Fruit fly (Drosophila melanogaster) whole organism, embryonic: ENCODE measurements around the gene glob2.

ENCODE experiments used
- Atf3 ChIP-seq: fragments of 200-800 bp; sonication (Bioruptor generic); optimal IDR thresholded peaks from 3 replicates; lab custom pipeline; 2016; ENCODE audit warnings: missing biosample characterization, missing genetic modification characterization
- Bteb2 ChIP-seq: fragments of 200-800 bp; sonication (Bioruptor generic); optimal IDR thresholded peaks from 2 replicates; lab custom pipeline; 2016; ENCODE audit warnings: missing biosample characterization, missing genetic modification characterization
- CG15269 ChIP-seq: fragments of 200-800 bp; sonication (Bioruptor generic); optimal IDR thresholded peaks from 2 replicates; lab custom pipeline; 2018; ENCODE audit warnings: missing biosample characterization, mild to moderate bottlenecking, missing genetic modification characterization, moderate library complexity
- CG6854 ChIP-seq: fragments of 200-800 bp; sonication (Bioruptor generic); optimal IDR thresholded peaks from 3 replicates; lab custom pipeline; 2017; ENCODE audit warnings: missing biosample characterization, mild to moderate bottlenecking, missing genetic modification characterization
- MTF-1 ChIP-seq: fragments of 200-800 bp; sonication (Bioruptor generic); optimal IDR thresholded peaks from 2 replicates; lab custom pipeline; 2018; ENCODE audit warnings: missing biosample characterization, mild to moderate bottlenecking, missing genetic modification characterization, borderline replicate concordance
- Oli ChIP-seq: fragments of 200-800 bp; sonication (Bioruptor generic); optimal IDR thresholded peaks from 2 replicates; lab custom pipeline; 2018; ENCODE audit warnings: missing biosample characterization, mild to moderate bottlenecking, missing genetic modification characterization, moderate library complexity
- Pdp1 ChIP-seq, 2 experiments: fragments of 200-800 bp; sonication (Bioruptor generic); optimal IDR thresholded peaks; 3 replicates each; lab custom pipeline; 2016; ENCODE audit warnings: missing biosample characterization in 2 of 2, missing genetic modification characterization in 2 of 2, mild to moderate bottlenecking in 1 of 2, moderate library complexity in 1 of 2
- crol ChIP-seq: fragments of 200-800 bp; sonication (Bioruptor generic); IDR thresholded peaks from 2 replicates; pipeline ENCODE4 v1.3.6; 2022; ENCODE audit warnings: missing biosample characterization, missing genetic modification characterization
- dpn ChIP-seq, 2 experiments: fragments of 200-800 bp; sonication (Bioruptor generic); optimal IDR thresholded peaks; 3 replicates each; lab custom pipeline; 2016; ENCODE audit warnings: missing biosample characterization in 2 of 2, missing genetic modification characterization in 2 of 2
- h ChIP-seq: fragments of >200 bp; optimal IDR thresholded peaks from 2 replicates; lab custom pipeline; 2017
- ind ChIP-seq: fragments of 200-800 bp; sonication (Bioruptor generic); optimal IDR thresholded peaks from 3 replicates; lab custom pipeline; 2016; ENCODE audit warnings: missing biosample characterization, missing genetic modification characterization

dm6 chr3R:6629221-6629620 lies 20.5 kb upstream of the glob2 start, which contains the start of gene CG15177:
- no peak for TF ChIP-seq Pdp1 (GFP tag; optimal IDR thresholded peaks at IDR 0.05; lab: Kevin White, UChicago)
- no peak for TF ChIP-seq Bteb2 (GFP tag; lab: Kevin White, UChicago)
- TF ChIP-seq MTF-1 (GFP tag; lab: Kevin White, UChicago) = no peak
- TF ChIP-seq Oli = no peak
- no peak for TF ChIP-seq CG15269
- no peak for TF ChIP-seq dpn (GFP tag; optimal IDR thresholded peaks at IDR 0.05; lab: Kevin White, UChicago)
- TF ChIP-seq Atf3 (GFP tag; lab: Kevin White, UChicago) = no peak
- TF ChIP-seq CG6854 (GFP tag; lab: Kevin White, UChicago) = no peak
- TF ChIP-seq ind = no peak
- TF ChIP-seq crol (GFP tag; lab: Robert Waterston, UW) = no peak
- no peak for TF ChIP-seq h (lab: Kevin White, UChicago)
